Worm (Caenorhabditis elegans) whole organism, L3 larva: Measurements from ENCODE around the gene denn-4.

Experiments used
- R02D3.7 ChIP-seq: fragments of 150-350 bp; optimal IDR thresholded peaks from 2 replicates; lab custom pipeline; 2014; ENCODE audit warnings: missing biosample characterization, missing genetic modification characterization
- ZK546.5 ChIP-seq: sonication (generic microtip); optimal IDR thresholded peaks from 2 replicates; lab custom pipeline; 2017; ENCODE audit warnings: missing biosample characterization, missing genetic modification characterization
- aly-2 ChIP-seq: fragments of 150-350 bp; optimal IDR thresholded peaks from 2 replicates; lab custom pipeline; 2014; ENCODE audit warnings: missing biosample characterization, missing genetic modification characterization
- ama-1 ChIP-seq: fragments of 150-350 bp; optimal IDR thresholded peaks from 2 replicates; lab custom pipeline; 2018
- ceh-16 ChIP-seq: sonication (generic microtip); optimal IDR thresholded peaks from 2 replicates; lab custom pipeline; 2017; ENCODE audit warnings: missing biosample characterization, missing genetic modification characterization
- ceh-28 ChIP-seq: fragments of 150-350 bp; optimal IDR thresholded peaks from 2 replicates; lab custom pipeline; 2014; ENCODE audit warnings: missing biosample characterization, missing genetic modification reagents, missing genetic modification characterization
- ceh-82 ChIP-seq: fragments of 150-350 bp; optimal IDR thresholded peaks from 2 replicates; lab custom pipeline; 2014; ENCODE audit warnings: missing biosample characterization, missing genetic modification characterization
- ceh-9 ChIP-seq: sonication (generic microtip); optimal IDR thresholded peaks from 2 replicates; lab custom pipeline; 2018; ENCODE audit warnings: missing biosample characterization, missing genetic modification characterization
- daf-12 ChIP-seq: fragments of 150-350 bp; optimal IDR thresholded peaks from 2 replicates; lab custom pipeline; 2014; ENCODE audit warnings: missing biosample characterization, missing genetic modification reagents, missing genetic modification characterization
- egl-5 ChIP-seq: fragments of 150-350 bp; optimal IDR thresholded peaks from 2 replicates; lab custom pipeline; 2017; ENCODE audit warnings: missing biosample characterization, missing genetic modification reagents, missing genetic modification characterization, inconsistent platforms
- elt-2 ChIP-seq: sonication (generic microtip); optimal IDR thresholded peaks from 2 replicates; lab custom pipeline; 2016; ENCODE audit warnings: missing genetic modification reagents, mild to moderate bottlenecking, missing genetic modification characterization, missing compliant biosample characterization
- elt-3 ChIP-seq, 3 experiments: fragments of 150-350 bp in 1 of 3; sonication (generic microtip) in 2 of 3; optimal IDR thresholded peaks; 2 replicates in 2 of 3; 4 replicates in 1 of 3; lab custom pipeline; 2014 to 2017; ENCODE audit warnings: missing biosample characterization in 3 of 3, missing genetic modification characterization in 3 of 3
- eor-1 ChIP-seq, 2 experiments: fragments of 150-350 bp; optimal IDR thresholded peaks; 2 replicates each; lab custom pipeline; 2014 to 2018; ENCODE audit warnings: missing biosample characterization in 2 of 2, missing genetic modification characterization in 2 of 2
- fkh-10 ChIP-seq: sonication (generic microtip); optimal IDR thresholded peaks from 2 replicates; lab custom pipeline; 2017; ENCODE audit warnings: missing biosample characterization, missing genetic modification reagents, missing genetic modification characterization
- fkh-2 ChIP-seq: fragments of 150-350 bp; optimal IDR thresholded peaks from 2 replicates; lab custom pipeline; 2014; ENCODE audit warnings: missing biosample characterization, missing genetic modification reagents, missing genetic modification characterization
- fos-1 ChIP-seq: fragments of 150-350 bp; optimal IDR thresholded peaks from 2 replicates; lab custom pipeline; 2014; ENCODE audit warnings: missing biosample characterization, missing genetic modification characterization
- hmg-11 ChIP-seq: sonication (generic microtip); optimal IDR thresholded peaks from 2 replicates; lab custom pipeline; 2016; ENCODE audit warnings: missing genetic modification characterization, missing compliant biosample characterization
- jun-1 ChIP-seq: fragments of 150-350 bp; optimal IDR thresholded peaks from 2 replicates; lab custom pipeline; 2014; ENCODE audit warnings: missing biosample characterization, missing genetic modification reagents, missing genetic modification characterization
- lin-15B ChIP-seq: fragments of 150-350 bp; optimal IDR thresholded peaks from 2 replicates; lab custom pipeline; 2014; ENCODE audit warnings: missing biosample characterization, missing genetic modification characterization
- lin-39 ChIP-seq: fragments of 150-350 bp; optimal IDR thresholded peaks from 2 replicates; lab custom pipeline; 2018; ENCODE audit warnings: missing biosample characterization, missing genetic modification reagents, missing genetic modification characterization
- lsy-12 ChIP-seq: sonication (generic microtip); optimal IDR thresholded peaks from 2 replicates; lab custom pipeline; 2016; ENCODE audit warnings: mild to moderate bottlenecking, missing genetic modification characterization, missing compliant biosample characterization
- mdl-1 ChIP-seq: fragments of 150-350 bp; optimal IDR thresholded peaks from 2 replicates; lab custom pipeline; 2014; ENCODE audit warnings: missing biosample characterization, missing genetic modification characterization
- mml-1 ChIP-seq: fragments of 150-350 bp; sonication (generic microtip); optimal IDR thresholded peaks from 3 replicates; lab custom pipeline; 2014; ENCODE audit warnings: missing biosample characterization, missing genetic modification characterization
- nfya-1 ChIP-seq: sonication (generic microtip); optimal IDR thresholded peaks from 2 replicates; lab custom pipeline; 2017; ENCODE audit warnings: missing genetic modification characterization, mild to moderate bottlenecking, missing compliant biosample characterization, antibody characterized with exemption, moderate library complexity; ENCODE audit not compliant: insufficient read depth
- nhr-237 ChIP-seq: fragments of 150-350 bp; optimal IDR thresholded peaks from 2 replicates; lab custom pipeline; 2014; ENCODE audit warnings: missing biosample characterization, missing genetic modification characterization
- nhr-43 ChIP-seq: sonication (generic microtip); optimal IDR thresholded peaks from 2 replicates; lab custom pipeline; 2016; ENCODE audit warnings: mild to moderate bottlenecking, missing genetic modification characterization, missing compliant biosample characterization; ENCODE audit not compliant: poor library complexity, severe bottlenecking
- nhr-67 ChIP-seq: fragments of 150-350 bp; optimal IDR thresholded peaks from 2 replicates; lab custom pipeline; 2014; ENCODE audit warnings: missing biosample characterization, missing genetic modification characterization
- nhr-76 ChIP-seq: fragments of 150-350 bp; sonication (generic microtip); optimal IDR thresholded peaks from 5 replicates; lab custom pipeline; 2014; ENCODE audit warnings: missing biosample characterization, missing genetic modification characterization
- nhr-77 ChIP-seq: fragments of 150-350 bp; optimal IDR thresholded peaks from 2 replicates; lab custom pipeline; 2014; ENCODE audit warnings: missing biosample characterization, missing genetic modification characterization
- pha-4 ChIP-seq: fragments of 150-350 bp; optimal IDR thresholded peaks from 2 replicates; lab custom pipeline; 2014; ENCODE audit warnings: missing biosample characterization, missing genetic modification reagents, missing genetic modification characterization
- pqm-1 ChIP-seq: fragments of 150-350 bp; optimal IDR thresholded peaks from 2 replicates; lab custom pipeline; 2017; ENCODE audit warnings: missing biosample characterization, missing genetic modification characterization, inconsistent platforms
- sea-2 ChIP-seq: fragments of 150-350 bp; sonication (generic microtip); optimal IDR thresholded peaks from 4 replicates; lab custom pipeline; 2014; ENCODE audit warnings: missing biosample characterization, missing genetic modification reagents, missing genetic modification characterization
- skn-1 ChIP-seq: fragments of 150-350 bp; optimal IDR thresholded peaks from 2 replicates; lab custom pipeline; 2014; ENCODE audit warnings: missing biosample characterization, missing genetic modification characterization
- snpc-4 ChIP-seq: fragments of 150-350 bp; optimal IDR thresholded peaks from 2 replicates; lab custom pipeline; 2014; ENCODE audit warnings: missing biosample characterization, missing genetic modification characterization
- unc-39 ChIP-seq: sonication (generic microtip); optimal IDR thresholded peaks from 4 replicates; lab custom pipeline; 2017; ENCODE audit warnings: missing biosample characterization, missing genetic modification characterization
- zag-1 ChIP-seq: fragments of 150-350 bp; optimal IDR thresholded peaks from 2 replicates; lab custom pipeline; 2014; ENCODE audit warnings: missing biosample characterization, missing genetic modification characterization
- ztf-11 ChIP-seq: fragments of 150-350 bp; optimal IDR thresholded peaks from 2 replicates; lab custom pipeline; 2014; ENCODE audit warnings: missing biosample characterization, missing genetic modification characterization
- ztf-4 ChIP-seq: fragments of 150-350 bp; optimal IDR thresholded peaks from 2 replicates; lab custom pipeline; 2014; ENCODE audit warnings: missing biosample characterization, missing genetic modification characterization

denn-4 gene

DNA sequence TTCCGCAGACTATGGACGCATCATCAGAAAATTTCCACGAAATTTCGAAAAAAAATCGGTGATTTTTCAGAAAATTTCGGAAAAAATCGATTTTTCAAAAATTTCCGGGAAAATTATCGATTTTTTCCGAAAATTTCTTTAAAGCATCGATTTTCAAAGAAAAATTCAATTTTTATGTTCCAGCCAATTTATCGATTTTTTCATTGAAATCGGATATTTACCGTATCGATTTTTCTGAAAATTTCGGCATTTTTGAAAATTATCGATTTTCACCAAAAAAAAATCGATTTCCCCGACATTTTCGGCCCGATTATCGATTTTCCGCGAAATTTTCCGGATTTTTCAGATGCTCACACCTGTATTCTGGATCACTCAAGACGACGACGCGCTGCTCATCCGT is 41.3 kb downstream of the denn-4 start, which contains the start of gene Y48A5A.1:
Y48A5A.1 (plus strand) TSS at position 347 of the 400 bp plus-strand sequence.
- no peak for TF ChIP-seq zag-1 (tag; lab: Kevin White, UChicago)
- TF ChIP-seq fkh-10 (GFP tag; lab: Kevin White, UChicago), result no peak
- TF ChIP-seq ceh-16, result no peak
- TF ChIP-seq ceh-28, result peak; percentile 93
- TF ChIP-seq snpc-4, result no peak

DNA sequence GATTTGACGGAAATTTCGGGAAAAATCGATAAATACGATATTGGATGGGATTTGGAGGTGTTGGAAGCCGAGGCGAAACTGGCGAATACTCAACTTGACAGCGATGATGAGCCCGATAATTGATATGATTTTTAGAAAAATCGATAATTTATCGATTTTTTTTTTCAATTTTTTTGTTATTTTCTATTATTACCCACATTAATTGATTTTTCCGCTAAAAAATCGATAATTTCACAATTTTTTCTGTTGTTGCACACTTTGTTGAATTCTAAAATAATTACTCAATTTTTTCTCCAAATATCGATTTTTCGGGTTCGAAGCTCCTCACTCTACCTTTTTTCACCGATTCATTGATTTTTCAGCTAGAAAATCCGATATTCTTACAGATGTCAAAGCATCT is 45.6 kb downstream of the denn-4 start, which contains the start of gene Y48A5A.3:
Y48A5A.3 (plus strand) TSS at position 385 of the 400 bp plus-strand sequence.
- TF ChIP-seq ceh-28 (peak; percentile 90), nhr-77 (tag; lab: Kevin White, UChicago) (no peak)

ce11 chrIV:1970158-1970557 is 46.4 kb downstream of the denn-4 start:
- TF ChIP-seq R02D3.7 (tag; lab: Kevin White, UChicago), result no peak
- no peak for TF ChIP-seq ceh-28
- TF ChIP-seq mml-1 (tag; lab: Kevin White, UChicago), result no peak
- no peak for TF ChIP-seq jun-1 (tag; lab: Kevin White, UChicago)
- TF ChIP-seq ceh-82 (tag; lab: Kevin White, UChicago), result no peak
- TF ChIP-seq ZK546.5, result no peak
- no peak for TF ChIP-seq fkh-2
- TF ChIP-seq daf-12 (tag; lab: Kevin White, UChicago), result no peak
- TF ChIP-seq fkh-10 (GFP tag; lab: Kevin White, UChicago), result no peak
- no peak for TF ChIP-seq elt-2 (tag; lab: Kevin White, UChicago)
- no peak for TF ChIP-seq egl-5
- no peak for TF ChIP-seq ceh-16
- no peak for TF ChIP-seq elt-3 (tag; optimal IDR thresholded peaks at IDR 0.05; lab: Kevin White, UChicago)
- no peak for TF ChIP-seq nhr-43 (tag; lab: Kevin White, UChicago)
- TF ChIP-seq nfya-1, result no peak
- no peak for TF ChIP-seq ztf-11 (tag; lab: Kevin White, UChicago)
- TF ChIP-seq nhr-76 (tag; lab: Kevin White, UChicago), result no peak
- TF ChIP-seq unc-39 (tag; lab: Kevin White, UChicago), result no peak
- TF ChIP-seq pqm-1 (tag; lab: Kevin White, UChicago), result no peak
- TF ChIP-seq nhr-77 (tag; lab: Kevin White, UChicago), result no peak
- TF ChIP-seq, all 47 proteins: peak for 0

DNA sequence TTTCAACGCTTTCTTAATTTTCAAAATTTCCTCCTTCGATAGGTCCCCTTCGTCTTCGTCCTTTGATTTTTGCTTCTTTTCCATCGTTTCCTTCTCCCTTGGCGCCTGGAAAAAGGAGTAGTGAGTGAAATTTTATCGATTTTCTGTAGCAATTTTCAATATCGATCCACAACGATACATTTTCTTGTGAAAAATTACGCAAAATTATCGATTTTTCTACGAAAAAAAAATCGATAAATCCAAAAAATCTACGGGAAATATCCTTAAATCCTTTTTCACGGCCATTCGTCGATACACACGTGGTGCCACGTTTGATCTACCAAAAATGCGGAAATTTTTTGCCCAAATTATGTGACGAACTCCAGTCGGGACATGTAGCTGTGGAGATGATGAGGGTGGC is 47.3 kb downstream of the denn-4 start:
- TF ChIP-seq mml-1 (tag; lab: Kevin White, UChicago), result no peak
- TF ChIP-seq skn-1 (tag; lab: Kevin White, UChicago), result no peak
- TF ChIP-seq nhr-237 (tag; lab: Kevin White, UChicago), result no peak
- no peak for TF ChIP-seq fkh-2
- no peak for TF ChIP-seq ama-1 (lab: Kevin White, UChicago)
- no peak for TF ChIP-seq snpc-4
- TF ChIP-seq ceh-28, result peak; percentile 76

- no peak for TF ChIP-seq nhr-43 (tag; lab: Kevin White, UChicago)
- TF ChIP-seq pqm-1 (tag; lab: Kevin White, UChicago), result no peak
- TF ChIP-seq, all 47 proteins: peak for 0
Observed at ce11 chrIV:1972271-1972670, 48.5 kb downstream of the denn-4 start, which contains the start of gene Y76B12C.4. Gene Y76B12C.4 (minus strand): TSS chrIV:1972371.

DNA sequence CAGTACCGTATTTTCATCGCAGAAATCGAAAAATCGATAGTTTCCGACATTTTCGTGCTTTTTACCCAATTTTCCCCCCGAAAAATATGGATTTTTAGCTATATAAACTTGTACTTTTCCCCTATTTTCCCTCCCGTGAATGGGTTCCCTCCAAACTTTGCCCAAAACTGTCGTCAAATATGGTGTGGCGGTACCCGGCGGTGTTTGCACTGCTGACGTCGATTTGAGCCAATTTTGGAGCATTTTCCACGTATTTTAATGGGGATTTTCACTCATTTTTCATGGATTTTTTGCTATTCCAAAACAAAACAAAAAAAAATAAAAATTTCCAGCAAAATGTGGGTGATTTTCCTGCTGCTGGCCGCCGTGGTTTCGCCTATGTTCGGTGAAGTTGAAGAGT is 49.6 kb downstream of the denn-4 start, which contains the start of gene Y76B12C.3:
Y76B12C.3 (plus strand) TSS at position 334 of the 400 bp plus-strand sequence.
- no peak for TF ChIP-seq fos-1 (tag; lab: Kevin White, UChicago)
- TF ChIP-seq daf-12 (tag; lab: Kevin White, UChicago), result no peak
- no peak for TF ChIP-seq skn-1 (tag; lab: Kevin White, UChicago)
- TF ChIP-seq nhr-237 (tag; lab: Kevin White, UChicago), result no peak
- TF ChIP-seq ztf-4 (tag; lab: Kevin White, UChicago), result no peak
- TF ChIP-seq hmg-11 (tag; lab: Kevin White, UChicago), result peak; percentile 26
- TF ChIP-seq ztf-11 (tag; lab: Kevin White, UChicago), result no peak
- no peak for TF ChIP-seq snpc-4
- TF ChIP-seq nhr-77 (tag; lab: Kevin White, UChicago), result no peak
- TF ChIP-seq lin-39 (tag; lab: Kevin White, UChicago), result no peak
- no peak for TF ChIP-seq eor-1 (tag; optimal IDR thresholded peaks at IDR 0.05; lab: Kevin White, UChicago)
- TF ChIP-seq ZK546.5, result no peak
- no peak for TF ChIP-seq lsy-12 (tag; lab: Kevin White, UChicago)
- no peak for TF ChIP-seq elt-3 (tag; optimal IDR thresholded peaks at IDR 0.05; lab: Kevin White, UChicago)
- TF ChIP-seq nhr-43 (tag; lab: Kevin White, UChicago), result no peak
- TF ChIP-seq sea-2, result no peak
- TF ChIP-seq fkh-2, result no peak
- no peak for TF ChIP-seq ceh-82 (tag; lab: Kevin White, UChicago)
- no peak for TF ChIP-seq mml-1 (tag; lab: Kevin White, UChicago)
- TF ChIP-seq elt-2 (tag; lab: Kevin White, UChicago), result no peak
- TF ChIP-seq ama-1 (lab: Kevin White, UChicago), result no peak
- peak; percentile 8 for TF ChIP-seq nfya-1
- TF ChIP-seq zag-1 (tag; lab: Kevin White, UChicago), result no peak
- no peak for TF ChIP-seq aly-2
- no peak for TF ChIP-seq nhr-67 (tag; lab: Kevin White, UChicago)
- peak; percentile 39 for TF ChIP-seq lin-15B (tag; lab: Kevin White, UChicago)
- no peak for TF ChIP-seq mdl-1
- no peak for TF ChIP-seq R02D3.7 (tag; lab: Kevin White, UChicago)
- peak; percentile 22 for TF ChIP-seq pha-4
- TF ChIP-seq egl-5, result no peak
- no peak for TF ChIP-seq unc-39 (tag; lab: Kevin White, UChicago)
- no peak for TF ChIP-seq ceh-9 (tag; lab: Kevin White, UChicago)
